Worm (Caenorhabditis elegans): ENCODE measurements around the gene oac-6.
A peak's percentile ranks its signal among the peaks of the same experiment; 100 is the strongest.

Gene oac-6

DNA sequence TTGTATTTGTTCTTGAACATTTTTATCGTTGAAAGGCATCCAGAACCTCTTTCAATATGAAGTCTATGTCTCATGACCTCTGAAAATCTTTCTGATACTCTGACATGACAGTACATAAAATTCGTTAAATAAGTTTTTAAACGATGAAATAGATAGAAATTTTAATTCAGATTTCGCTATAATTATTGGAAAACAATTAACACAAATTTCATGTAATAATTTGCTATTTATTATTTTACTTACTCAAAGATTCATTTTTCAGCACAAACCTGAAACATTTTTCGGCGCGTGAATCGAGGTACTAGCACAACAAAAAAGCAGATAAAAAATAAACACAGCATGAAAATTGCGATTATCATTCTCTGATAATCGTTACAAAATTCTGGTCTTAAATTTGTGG lies 36.0 kb upstream of the oac-6 start, which contains the start of gene T13F3.4:
Gene T13F3.4, minus strand, starts transcription at position 101 of the 400 bp plus-strand sequence.
- TF ChIP-seq nhr-23 (tag; optimal IDR thresholded peaks at IDR 0.05) (no peak), unc-39 (tag; optimal IDR thresholded peaks at IDR 0.05) (no peak), nhr-237 (tag; optimal IDR thresholded peaks at IDR 0.05) (no peak), fos-1 (tag; optimal IDR thresholded peaks at IDR 0.05) (no peak), nhr-77 (tag; optimal IDR thresholded peaks at IDR 0.05) (no peak), elt-2 (tag; optimal IDR thresholded peaks at IDR 0.05) (no peak), snpc-4 (tag; optimal IDR thresholded peaks at IDR 0.05) (no peak), nhr-11 (tag; optimal IDR thresholded peaks at IDR 0.05) (no peak), ceh-28 (tag; optimal IDR thresholded peaks at IDR 0.05) (no peak), mdl-1 (tag; optimal IDR thresholded peaks at IDR 0.05) (no peak), R02D3.7 (tag; optimal IDR thresholded peaks at IDR 0.05) (no peak), nhr-25 (tag; optimal IDR thresholded peaks at IDR 0.05) (no peak)

DNA sequence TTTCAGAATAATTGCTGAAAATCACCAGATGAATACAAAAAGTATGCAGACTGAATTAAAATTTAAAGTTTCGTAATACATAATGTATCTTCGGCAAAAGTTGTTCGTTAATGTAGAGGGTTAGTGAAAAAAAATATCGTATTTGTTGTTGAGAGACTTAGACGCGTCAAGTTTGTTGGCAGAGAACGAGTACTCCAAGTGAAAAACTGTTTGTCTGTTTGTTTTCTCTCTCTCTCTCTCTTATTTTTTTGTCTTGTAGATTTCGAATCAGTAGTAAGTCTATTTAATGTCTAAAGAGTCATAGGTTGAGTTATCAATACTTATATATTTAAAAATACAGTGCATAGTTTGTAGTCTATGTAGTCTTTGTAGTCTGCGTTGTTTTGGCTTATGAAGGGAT lies 33.0 kb upstream of the oac-6 start, which contains the start of the genes fbxa-2 and T13F3.8:
Gene fbxa-2, minus strand, starts transcription at position 101 of the 400 bp plus-strand sequence.
Gene T13F3.8, plus strand, starts transcription at position 245 of the 400 bp plus-strand sequence.
- TF ChIP-seq nfya-1 (tag; optimal IDR thresholded peaks at IDR 0.05; ENCODE audit: insufficient read depth) (no peak), nhr-25 (tag; optimal IDR thresholded peaks at IDR 0.05) (no peak), pha-4 (tag; optimal IDR thresholded peaks at IDR 0.05) (peak; percentile 38)

DNA sequence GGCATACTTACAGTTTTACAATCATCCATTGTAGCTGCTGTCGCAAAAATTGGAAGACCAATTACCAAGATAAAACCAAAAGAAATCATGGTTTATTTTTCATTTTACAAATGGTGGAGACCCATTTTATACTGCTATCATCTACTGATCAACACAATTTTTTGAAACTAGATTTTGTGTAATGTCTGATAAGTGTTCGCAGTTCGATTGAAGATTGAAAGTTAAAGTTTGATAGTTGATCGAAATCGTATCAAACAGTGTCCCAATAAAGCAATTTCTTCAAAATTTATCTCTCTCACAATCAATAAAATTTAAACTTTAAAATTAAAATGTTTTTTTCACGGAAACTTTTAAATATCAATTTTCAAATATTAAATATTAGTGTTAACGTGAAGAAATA lies 31.4 kb upstream of the oac-6 start, which contains the start of gene T13F3.6:
Gene T13F3.6, minus strand, starts transcription at position 101 of the 400 bp plus-strand sequence.
- TF ChIP-seq nhr-43 (tag; optimal IDR thresholded peaks at IDR 0.05; ENCODE audit: poor library complexity, severe bottlenecking) (no peak), R02D3.7 (tag; optimal IDR thresholded peaks at IDR 0.05) (no peak), nhr-25 (tag; optimal IDR thresholded peaks at IDR 0.05) (no peak), skn-1 (tag; optimal IDR thresholded peaks at IDR 0.05) (no peak), ceh-9 (tag; optimal IDR thresholded peaks at IDR 0.05) (no peak), sea-2 (GFP tag; optimal IDR thresholded peaks at IDR 0.05) (no peak), nhr-23 (tag; optimal IDR thresholded peaks at IDR 0.05) (no peak), egl-27 (tag; optimal IDR thresholded peaks at IDR 0.05) (no peak), daf-12 (tag; optimal IDR thresholded peaks at IDR 0.05) (no peak), nhr-11 (tag; optimal IDR thresholded peaks at IDR 0.05) (no peak), jun-1 (tag; optimal IDR thresholded peaks at IDR 0.05) (no peak), pha-4 (tag; optimal IDR thresholded peaks at IDR 0.05) (no peak), lin-15B (tag; optimal IDR thresholded peaks at IDR 0.05) (no peak), nhr-77 (tag; optimal IDR thresholded peaks at IDR 0.05) (no peak), ceh-28 (tag; optimal IDR thresholded peaks at IDR 0.05) (no peak), pqm-1 (tag; optimal IDR thresholded peaks at IDR 0.05) (no peak), unc-62 (GFP tag; optimal IDR thresholded peaks at IDR 0.05) (no peak)

ce11 chrV:16275347-16275746 lies 27.2 kb upstream of the oac-6 start, which contains the start of gene pacl-1:
pacl-1 (minus strand) TSS chrV:16275447.
- TF ChIP-seq sea-2 (GFP tag; optimal IDR thresholded peaks at IDR 0.05), result no peak
- no peak for TF ChIP-seq ceh-9 (tag; optimal IDR thresholded peaks at IDR 0.05)
- no peak for TF ChIP-seq nfya-1 (tag; optimal IDR thresholded peaks at IDR 0.05; ENCODE audit: insufficient read depth)
- no peak for TF ChIP-seq zag-1 (tag; optimal IDR thresholded peaks at IDR 0.05)
- no peak for TF ChIP-seq nhr-76 (tag; optimal IDR thresholded peaks at IDR 0.05)
- TF ChIP-seq eor-1 (tag; optimal IDR thresholded peaks at IDR 0.05), result no peak
- no peak for TF ChIP-seq ZK546.5 (tag; optimal IDR thresholded peaks at IDR 0.05)
- no peak for TF ChIP-seq pha-4 (tag; optimal IDR thresholded peaks at IDR 0.05)
- no peak for TF ChIP-seq lin-15B (tag; optimal IDR thresholded peaks at IDR 0.05)
- no peak for TF ChIP-seq fos-1 (tag; optimal IDR thresholded peaks at IDR 0.05)
- no peak for TF ChIP-seq ama-1 (optimal IDR thresholded peaks at IDR 0.05)

DNA sequence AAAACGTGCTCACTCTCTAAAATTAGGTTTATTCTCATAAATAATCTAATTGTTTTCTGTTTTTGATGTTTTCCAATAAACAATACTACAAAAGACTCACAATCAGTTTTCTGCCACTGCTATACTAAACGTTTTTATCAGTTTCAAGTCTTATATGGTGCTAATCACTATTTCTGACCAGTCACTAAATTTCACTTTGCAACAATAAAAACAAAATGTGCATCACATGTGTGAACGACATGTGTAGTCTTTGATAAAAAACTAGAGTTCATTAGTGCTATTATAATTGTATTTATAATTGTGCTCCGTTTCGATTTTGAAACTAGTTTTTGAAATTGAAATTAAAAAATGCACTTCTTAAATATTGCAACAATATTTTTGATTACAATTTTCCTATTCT lies 24.6 kb upstream of the oac-6 start, which contains the start of gene cyp-37B1:
Gene cyp-37B1, plus strand, starts transcription at position 199 of the 400 bp plus-strand sequence.
- TF ChIP-seq sea-2 (GFP tag; optimal IDR thresholded peaks at IDR 0.05) (no peak), unc-62 (GFP tag; optimal IDR thresholded peaks at IDR 0.05) (no peak), lin-15B (tag; optimal IDR thresholded peaks at IDR 0.05) (no peak), ceh-9 (tag; optimal IDR thresholded peaks at IDR 0.05) (no peak), pqm-1 (tag; optimal IDR thresholded peaks at IDR 0.05) (peak; percentile 97), eor-1 (tag; optimal IDR thresholded peaks at IDR 0.05) (no peak), pha-4 (tag; optimal IDR thresholded peaks at IDR 0.05) (peak; percentile 73), snpc-4 (tag; optimal IDR thresholded peaks at IDR 0.05) (no peak), unc-39 (tag; optimal IDR thresholded peaks at IDR 0.05) (no peak), jun-1 (tag; optimal IDR thresholded peaks at IDR 0.05) (peak; percentile 10), ztf-11 (tag; optimal IDR thresholded peaks at IDR 0.05) (no peak), R02D3.7 (tag; optimal IDR thresholded peaks at IDR 0.05) (no peak), lin-39 (tag; optimal IDR thresholded peaks at IDR 0.05) (no peak), elt-3 (tag; optimal IDR thresholded peaks at IDR 0.05) (no peak), nhr-23 (tag; optimal IDR thresholded peaks at IDR 0.05) (no peak), elt-2 (tag; optimal IDR thresholded peaks at IDR 0.05) (peak; percentile 93), nhr-11 (tag; optimal IDR thresholded peaks at IDR 0.05) (no peak), ceh-82 (tag; optimal IDR thresholded peaks at IDR 0.05) (no peak)
